Fruit fly (Drosophila melanogaster) S2 (cell line): ENCODE results near the gene PIG-Q.

Experiments used
- CG8478 ChIP-seq: fragments of >200 bp; optimal IDR thresholded peaks from 2 replicates; lab custom pipeline; 2018
- CTCF ChIP-seq, 2 experiments: fragments of >200 bp; optimal IDR thresholded peaks; 2 replicates each; lab custom pipeline; 2018

DNA sequence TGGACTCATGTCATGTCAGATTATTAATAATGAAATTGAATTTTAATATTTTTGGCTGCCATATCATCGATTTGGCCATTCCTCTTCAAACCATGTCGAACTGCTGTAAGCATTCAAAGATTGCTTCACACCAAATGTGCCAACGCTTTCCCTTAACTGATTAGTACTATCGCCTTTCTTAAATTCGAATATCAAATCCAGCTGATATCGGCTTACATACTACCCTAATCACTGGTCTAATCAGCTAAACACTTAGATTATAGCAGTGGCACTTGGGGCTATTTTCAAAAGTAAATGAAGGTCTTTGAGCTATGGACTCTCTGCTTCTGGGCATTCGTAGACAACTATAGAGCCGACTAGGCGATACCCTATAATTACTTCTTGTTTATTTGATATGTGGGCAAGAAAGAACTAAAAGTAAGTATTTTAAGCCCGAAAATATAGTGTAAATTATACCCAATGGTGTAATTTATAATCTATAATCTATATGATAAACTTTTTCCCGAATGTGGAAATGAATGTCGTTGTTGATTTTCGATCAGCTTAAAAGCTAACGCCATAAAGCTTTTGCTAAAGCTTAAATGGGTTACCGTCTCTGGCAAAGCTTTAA, 45.0 kb downstream of the PIG-Q start:
- TF ChIP-seq CTCF (optimal IDR thresholded peaks at IDR 0.05; lab: Kevin White, UChicago) = no peak
- TF ChIP-seq CG8478 (lab: Kevin White, UChicago) = no peak
